Fruit fly (Drosophila melanogaster) Kc167 (cell line): Measurements from ENCODE around the gene HDAC11.

Source experiments
- Myc ChIP-seq: fragments of >200 bp; optimal IDR thresholded peaks from 2 replicates; lab custom pipeline; 2017; ENCODE audit warnings: missing external identifiers
- Sin3A ChIP-seq: fragments of >200 bp; optimal IDR thresholded peaks from 2 replicates; lab custom pipeline; 2018; ENCODE audit warnings: missing external identifiers
- h ChIP-seq: fragments of >200 bp; optimal IDR thresholded peaks from 3 replicates; lab custom pipeline; 2018; ENCODE audit warnings: missing external identifiers
- insv ChIP-seq: fragments of >200 bp; optimal IDR thresholded peaks from 3 replicates; lab custom pipeline; 2018; ENCODE audit warnings: missing external identifiers
- psq ChIP-seq: fragments of >200 bp; optimal IDR thresholded peaks from 2 replicates; lab custom pipeline; 2017; ENCODE audit warnings: missing external identifiers
- ttk ChIP-seq: sonication (Bioruptor generic); optimal IDR thresholded peaks from 2 replicates; lab custom pipeline; 2017; ENCODE audit warnings: missing external identifiers

Gene HDAC11

dm6 chr3R:24851429-24851828, 4.6 kb downstream of the HDAC11 start, which contains the start of gene Nct:
Nct (plus strand) TSS chr3R:24851601.
- TF ChIP-seq psq (lab: Kevin White, UChicago): no peak

dm6 chr3R:24850420-24850819, 5.6 kb downstream of the HDAC11 start, which contains the start of gene CG7006:
CG7006 (plus strand) TSS chr3R:24850627.
- TF ChIP-seq Myc (lab: Kevin White, UChicago) (no peak), psq (lab: Kevin White, UChicago) (no peak), Sin3A (lab: Kevin White, UChicago) (no peak), ttk (lab: Kevin White, UChicago) (no peak), h (no peak), insv (lab: Kevin White, UChicago) (no peak)

DNA sequence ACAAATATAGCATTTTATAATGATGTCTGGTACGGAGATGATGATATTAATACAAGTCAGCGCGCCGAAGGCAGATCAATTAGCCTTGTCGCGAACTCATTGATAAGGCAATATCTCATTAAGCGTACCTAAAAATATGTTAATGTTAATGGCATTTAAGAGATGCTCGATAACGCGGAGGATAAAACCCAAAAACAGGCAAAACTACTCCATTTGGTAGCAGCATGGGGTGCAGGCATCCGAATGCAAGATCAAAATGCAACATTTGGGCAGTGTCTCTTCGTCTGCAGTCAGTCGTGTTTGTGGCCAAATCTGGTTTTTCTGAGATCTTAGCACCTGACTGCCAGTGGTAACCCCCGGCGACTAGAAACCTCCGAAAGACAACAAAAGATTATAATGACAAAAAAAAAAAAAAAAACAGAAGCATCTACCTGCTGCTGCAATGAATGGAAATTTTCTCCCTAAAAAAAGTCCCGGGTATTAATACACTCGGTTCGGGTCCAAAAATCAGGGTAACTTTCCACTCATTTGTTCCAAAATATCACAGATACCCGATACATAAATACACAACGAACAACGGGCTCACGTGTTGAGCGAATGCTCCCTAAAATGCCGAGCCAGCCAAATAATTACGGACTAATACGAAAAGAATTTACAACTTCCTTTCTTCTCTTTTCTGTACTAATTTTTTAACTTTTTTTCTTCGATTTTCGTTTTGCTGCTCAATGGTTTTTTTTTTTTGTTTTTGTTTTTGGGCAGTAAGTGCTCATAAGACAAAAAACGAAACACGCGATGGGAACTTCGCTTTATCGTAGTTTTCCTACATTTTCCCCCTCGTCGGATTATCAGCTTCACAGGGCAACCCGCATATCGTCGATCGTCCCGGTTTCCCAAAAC, 9.8 kb downstream of the HDAC11 start:
- TF ChIP-seq Myc (lab: Kevin White, UChicago) (no peak), insv (lab: Kevin White, UChicago) (no peak), h (no peak), Sin3A (lab: Kevin White, UChicago) (no peak), psq (lab: Kevin White, UChicago) (no peak), ttk (lab: Kevin White, UChicago) (no peak)

DNA sequence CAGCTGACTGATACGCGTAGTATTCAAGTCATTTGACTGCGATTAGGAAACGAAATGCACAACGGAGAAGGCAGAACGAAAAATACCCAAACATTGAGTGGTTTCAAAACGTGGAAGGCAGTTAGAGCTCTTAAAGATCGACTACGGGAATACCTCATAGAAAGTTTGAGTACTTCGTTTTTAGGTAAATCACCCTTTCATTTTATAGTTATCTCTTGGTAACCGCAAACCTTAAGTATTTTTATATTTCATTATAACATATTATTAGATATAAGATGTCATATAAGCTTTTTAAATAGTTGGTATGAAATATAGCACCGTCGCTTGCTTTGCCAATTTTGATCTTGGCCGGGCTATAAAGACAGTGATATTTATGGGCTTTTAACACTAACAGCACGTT, 10.9 kb downstream of the HDAC11 start:
- TF ChIP-seq Myc (lab: Kevin White, UChicago) (no peak), psq (lab: Kevin White, UChicago) (no peak), h (no peak), insv (lab: Kevin White, UChicago) (no peak), Sin3A (lab: Kevin White, UChicago) (no peak), ttk (lab: Kevin White, UChicago) (no peak)

- no peak for TF ChIP-seq ttk (lab: Kevin White, UChicago)
- TF ChIP-seq insv (lab: Kevin White, UChicago): no peak
- no peak for TF ChIP-seq Sin3A (lab: Kevin White, UChicago)
- TF ChIP-seq h: no peak
- no peak for TF ChIP-seq Myc (lab: Kevin White, UChicago)
- TF ChIP-seq psq (lab: Kevin White, UChicago): no peak
Observed at dm6 chr3R:24841635-24842034, 14.4 kb downstream of the HDAC11 start, which contains the start of gene Esp. Esp (plus strand) TSS chr3R:24841935.

DNA sequence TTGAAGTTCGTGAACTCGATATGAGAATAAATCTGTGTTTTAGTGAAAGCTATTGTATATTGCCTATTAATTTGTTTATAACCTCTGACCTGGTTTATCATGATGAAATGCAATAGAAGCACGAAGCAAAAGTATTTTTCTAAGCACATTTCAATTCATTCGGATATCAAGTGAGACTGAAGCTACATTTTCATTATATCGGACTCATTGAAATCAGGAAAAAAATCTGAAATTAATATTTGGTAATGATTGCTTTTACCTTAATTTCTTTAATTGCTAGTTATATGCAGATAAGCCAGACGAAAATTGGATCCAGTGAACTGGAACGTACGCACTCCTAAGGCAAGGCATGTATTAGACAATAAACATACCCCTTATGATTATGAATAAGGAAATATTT, 15.0 kb downstream of the HDAC11 start, which contains the start of gene CG33658:
Gene CG33658, minus strand, starts transcription at position 101 of the 400 bp plus-strand sequence.
- TF ChIP-seq h (no peak), insv (lab: Kevin White, UChicago) (no peak), psq (lab: Kevin White, UChicago) (no peak), ttk (lab: Kevin White, UChicago) (no peak), Myc (lab: Kevin White, UChicago) (no peak), Sin3A (lab: Kevin White, UChicago) (no peak)

- no peak for TF ChIP-seq Myc (lab: Kevin White, UChicago)
- TF ChIP-seq insv (lab: Kevin White, UChicago): no peak
- no peak for TF ChIP-seq psq (lab: Kevin White, UChicago)
- TF ChIP-seq Sin3A (lab: Kevin White, UChicago): no peak
- no peak for TF ChIP-seq h
- no peak for TF ChIP-seq ttk (lab: Kevin White, UChicago)
Observed at dm6 chr3R:24833652-24834051, 22.4 kb downstream of the HDAC11 start, which contains the start of gene sosie. sosie (plus strand) TSS chr3R:24833952.

- TF ChIP-seq Sin3A (lab: Kevin White, UChicago) (no peak), h (no peak), Myc (lab: Kevin White, UChicago) (no peak), insv (lab: Kevin White, UChicago) (no peak), psq (lab: Kevin White, UChicago) (no peak), ttk (lab: Kevin White, UChicago) (no peak)
Observed at dm6 chr3R:24829887-24830351, 26.1 kb downstream of the HDAC11 start, which contains the start of the genes Kaz and CG43273. Kaz (minus strand) TSS chr3R:24829959. CG43273 (plus strand) TSS chr3R:24830301.

dm6 chr3R:24828234-24828633, 27.8 kb downstream of the HDAC11 start, which contains the start of gene RabX4:
RabX4 (minus strand) TSS chr3R:24828409.
- TF ChIP-seq Myc (lab: Kevin White, UChicago) (no peak), insv (lab: Kevin White, UChicago) (no peak), Sin3A (lab: Kevin White, UChicago) (no peak), h (no peak), ttk (lab: Kevin White, UChicago) (no peak), psq (lab: Kevin White, UChicago) (no peak)

dm6 chr3R:24825548-24825947, 30.5 kb downstream of the HDAC11 start, which contains the start of gene niki:
niki (minus strand) TSS chr3R:24825648.
- TF ChIP-seq ttk (lab: Kevin White, UChicago) (no peak), psq (lab: Kevin White, UChicago) (no peak), insv (lab: Kevin White, UChicago) (no peak), Sin3A (lab: Kevin White, UChicago) (no peak), h (no peak), Myc (lab: Kevin White, UChicago) (no peak)

- no peak for TF ChIP-seq psq (lab: Kevin White, UChicago)
- no peak for TF ChIP-seq ttk (lab: Kevin White, UChicago)
- TF ChIP-seq insv (lab: Kevin White, UChicago): no peak
- TF ChIP-seq h: no peak
- no peak for TF ChIP-seq Sin3A (lab: Kevin White, UChicago)
- TF ChIP-seq Myc (lab: Kevin White, UChicago): no peak
Observed at dm6 chr3R:24823061-24823460, 33.0 kb downstream of the HDAC11 start.
